Worm (Caenorhabditis elegans): Measurements from ENCODE around the gene cyp-33D1.

The cyp-33D1 gene

DNA sequence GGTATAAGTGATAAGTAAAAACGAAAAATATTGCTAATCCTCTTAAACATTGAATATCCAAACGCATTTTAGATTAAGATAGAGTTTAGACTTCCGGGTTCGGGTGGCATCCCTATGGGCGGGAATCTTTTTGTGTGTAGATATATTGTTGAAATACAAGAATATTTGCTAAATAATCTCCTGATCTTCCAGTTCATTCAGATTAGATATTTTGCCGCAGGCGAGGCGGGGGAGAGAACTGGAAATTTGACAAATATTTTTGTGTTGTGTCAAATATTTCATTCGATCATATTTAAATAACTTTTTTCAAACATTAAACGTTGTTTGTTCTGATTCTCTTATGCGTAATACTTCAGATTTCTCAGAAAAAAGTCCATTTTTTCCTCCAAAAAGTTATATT is 34.2 kb upstream of the cyp-33D1 start, which contains the start of gene oac-15:
Gene oac-15 (minus strand): TSS at position 101 of the 400 bp plus-strand sequence.
- no peak for TF ChIP-seq ztf-29 (GFP tag; IDR thresholded peaks at IDR 0.05)
- TF ChIP-seq ztf-23 (GFP tag; IDR thresholded peaks at IDR 0.05): no peak
- no peak for TF ChIP-seq klf-2 (GFP tag; conservative IDR thresholded peaks at IDR 0.05)
- TF ChIP-seq ref-1 (GFP tag; conservative IDR thresholded peaks at IDR 0.05): no peak
- no peak for TF ChIP-seq cog-1 (tag; optimal IDR thresholded peaks at IDR 0.05)
- no peak for TF ChIP-seq T22C8.4 (GFP tag; IDR thresholded peaks at IDR 0.05)
- no peak for TF ChIP-seq tab-1 (GFP tag; IDR thresholded peaks at IDR 0.05)
- no peak for TF ChIP-seq flt-1 (GFP tag; IDR thresholded peaks at IDR 0.05)
- no peak for TF ChIP-seq med-1 (GFP tag; optimal IDR thresholded peaks at IDR 0.05; ENCODE audit: insufficient read depth)

DNA sequence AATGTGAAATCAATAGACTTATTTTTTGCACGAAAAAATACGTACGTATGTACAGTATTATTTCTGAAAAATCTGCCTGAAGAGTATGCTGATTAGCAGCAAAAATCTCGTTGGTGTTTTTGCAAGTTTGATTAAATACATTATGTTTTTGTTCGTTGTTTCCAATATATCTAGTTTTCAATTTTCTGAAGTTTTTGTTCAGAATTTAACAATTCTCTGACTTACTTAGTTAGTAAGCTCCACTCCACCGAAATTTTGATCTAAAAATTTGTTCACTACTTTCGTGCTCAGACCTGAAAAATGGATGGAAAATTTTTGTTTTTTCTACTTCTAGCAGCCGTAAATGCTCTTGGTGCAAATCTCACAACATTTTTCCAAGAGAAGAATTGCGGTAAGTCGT is 29.2 kb upstream of the cyp-33D1 start, which contains the start of gene irld-26:
Gene irld-26 (plus strand): TSS at position 301 of the 400 bp plus-strand sequence.
- TF ChIP-seq ztf-29 (GFP tag; IDR thresholded peaks at IDR 0.05) (no peak), tab-1 (GFP tag; IDR thresholded peaks at IDR 0.05) (no peak), ztf-23 (GFP tag; IDR thresholded peaks at IDR 0.05) (no peak), med-1 (GFP tag; optimal IDR thresholded peaks at IDR 0.05; ENCODE audit: insufficient read depth) (no peak), cog-1 (tag; optimal IDR thresholded peaks at IDR 0.05) (no peak), ref-1 (GFP tag; conservative IDR thresholded peaks at IDR 0.05) (no peak), T22C8.4 (GFP tag; IDR thresholded peaks at IDR 0.05) (no peak), flt-1 (GFP tag; IDR thresholded peaks at IDR 0.05) (no peak), klf-2 (GFP tag; conservative IDR thresholded peaks at IDR 0.05) (no peak)

DNA sequence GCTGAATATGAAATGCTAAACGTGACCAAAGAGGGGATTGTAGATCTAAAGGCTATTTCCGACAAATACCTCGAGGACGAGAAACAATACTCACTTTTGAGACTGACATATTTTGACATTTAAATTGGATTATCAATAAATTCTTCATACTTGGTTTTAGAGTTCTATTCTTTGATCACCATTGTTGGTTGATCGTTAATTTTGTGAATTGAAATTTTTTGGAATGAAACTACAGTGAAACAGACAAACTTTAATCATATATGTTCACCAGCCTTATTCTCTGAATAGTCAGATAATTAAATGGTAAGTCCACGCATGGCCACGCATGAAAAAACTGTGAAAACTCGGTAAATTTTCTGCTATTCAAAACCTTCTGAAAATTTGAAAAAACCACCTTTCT is 27.0 kb upstream of the cyp-33D1 start, which contains the start of gene F11A5.18:
Gene F11A5.18 (plus strand): TSS at position 301 of the 400 bp plus-strand sequence.
- TF ChIP-seq med-1 (GFP tag; optimal IDR thresholded peaks at IDR 0.05; ENCODE audit: insufficient read depth) (no peak), tab-1 (GFP tag; IDR thresholded peaks at IDR 0.05) (no peak), flt-1 (GFP tag; IDR thresholded peaks at IDR 0.05) (no peak), cog-1 (tag; optimal IDR thresholded peaks at IDR 0.05) (no peak), T22C8.4 (GFP tag; IDR thresholded peaks at IDR 0.05) (no peak), klf-2 (GFP tag; conservative IDR thresholded peaks at IDR 0.05) (no peak), ztf-29 (GFP tag; IDR thresholded peaks at IDR 0.05) (no peak), ref-1 (GFP tag; conservative IDR thresholded peaks at IDR 0.05) (no peak), ztf-23 (GFP tag; IDR thresholded peaks at IDR 0.05) (no peak)

DNA sequence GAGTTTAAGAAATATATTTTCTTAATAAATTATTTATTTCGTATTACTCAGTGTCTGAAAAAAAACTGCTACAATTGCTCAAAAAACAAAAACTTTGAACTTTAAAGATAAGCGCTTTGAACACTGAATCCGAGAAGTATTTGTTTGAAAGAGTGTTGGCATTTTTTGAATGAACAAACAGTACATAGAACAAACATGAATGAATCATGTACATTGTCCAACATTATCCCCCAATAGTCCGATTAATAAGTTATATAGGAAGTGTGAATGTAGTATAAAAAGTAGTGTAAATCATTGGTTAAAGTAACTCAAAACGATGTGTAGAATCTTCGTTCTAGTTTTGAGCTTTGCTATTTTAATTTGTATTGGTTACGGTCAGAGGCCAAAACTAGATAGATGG is 26.1 kb upstream of the cyp-33D1 start, which contains the start of gene F11A5.17:
Gene F11A5.17 (plus strand): TSS at position 301 of the 400 bp plus-strand sequence.
- TF ChIP-seq ref-1 (GFP tag; conservative IDR thresholded peaks at IDR 0.05) (no peak), tab-1 (GFP tag; IDR thresholded peaks at IDR 0.05) (no peak)

DNA sequence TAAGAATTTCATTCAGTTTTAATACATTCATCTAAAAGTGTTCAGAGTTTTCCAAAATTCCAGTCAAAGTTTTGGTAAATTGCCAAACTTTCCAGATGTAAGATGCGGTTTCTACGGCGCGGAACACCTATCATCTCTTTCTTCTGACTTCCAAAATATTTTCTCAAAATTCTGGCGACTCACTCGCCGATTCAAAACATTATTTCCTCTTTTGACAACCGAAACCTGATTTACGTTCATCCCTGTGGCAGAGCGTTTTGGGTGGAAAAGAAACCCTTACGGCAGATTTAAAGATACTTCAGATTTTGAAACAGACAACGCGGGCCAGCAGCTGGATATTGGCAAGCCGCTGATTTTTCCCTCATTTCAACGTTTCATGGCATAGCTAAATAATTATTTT is 22.4 kb upstream of the cyp-33D1 start, which contains the start of gene F11A5.5:
Gene F11A5.5 (plus strand): TSS at position 301 of the 400 bp plus-strand sequence.
- TF ChIP-seq ztf-23 (GFP tag; IDR thresholded peaks at IDR 0.05) (no peak), T22C8.4 (GFP tag; IDR thresholded peaks at IDR 0.05) (no peak), med-1 (GFP tag; optimal IDR thresholded peaks at IDR 0.05; ENCODE audit: insufficient read depth) (no peak)

DNA sequence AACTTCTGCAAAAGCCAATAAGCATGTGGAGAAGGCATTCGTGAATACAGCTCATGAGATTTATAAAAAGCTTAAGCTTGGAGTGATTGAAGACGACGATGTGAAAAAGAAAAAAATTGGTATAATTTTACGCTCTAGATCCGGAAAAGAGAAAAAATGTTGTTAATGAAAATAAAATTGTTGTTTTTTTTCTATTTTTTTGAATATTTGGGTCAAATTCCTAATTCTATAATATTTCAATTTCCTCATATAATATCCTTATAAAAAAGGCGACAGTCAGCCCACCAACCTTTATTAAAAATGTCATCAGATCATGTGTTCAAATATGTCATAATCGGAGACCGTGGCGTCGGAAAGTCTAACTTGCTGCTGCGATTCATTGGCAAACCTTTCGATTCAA is 19.7 kb upstream of the cyp-33D1 start, which contains the start of gene rabr-3:
Gene rabr-3 (plus strand): TSS at position 301 of the 400 bp plus-strand sequence.
- TF ChIP-seq ztf-23 (GFP tag; IDR thresholded peaks at IDR 0.05) (no peak), ztf-29 (GFP tag; IDR thresholded peaks at IDR 0.05) (no peak), T22C8.4 (GFP tag; IDR thresholded peaks at IDR 0.05) (no peak), med-1 (GFP tag; optimal IDR thresholded peaks at IDR 0.05; ENCODE audit: insufficient read depth) (no peak), ref-1 (GFP tag; conservative IDR thresholded peaks at IDR 0.05) (no peak), tab-1 (GFP tag; IDR thresholded peaks at IDR 0.05) (no peak), klf-2 (GFP tag; conservative IDR thresholded peaks at IDR 0.05) (no peak), cog-1 (tag; optimal IDR thresholded peaks at IDR 0.05) (no peak), flt-1 (GFP tag; IDR thresholded peaks at IDR 0.05) (no peak)

DNA sequence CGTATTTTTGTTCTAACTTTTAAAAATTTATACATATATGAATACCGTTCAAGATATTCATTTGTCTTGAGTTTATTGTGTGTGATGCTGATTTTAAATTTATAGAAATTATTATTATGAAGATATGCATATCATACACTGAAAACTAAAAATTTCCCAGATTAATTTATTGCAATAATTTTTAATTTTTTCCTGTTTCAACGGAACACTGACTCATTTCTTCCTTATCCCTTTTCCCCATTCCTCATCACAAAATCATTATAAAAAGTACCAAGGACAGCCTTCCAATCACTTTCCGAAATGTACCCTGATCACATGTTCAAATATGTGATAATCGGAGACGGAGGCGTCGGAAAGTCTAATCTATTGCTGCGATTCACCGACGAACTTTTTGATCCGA is 19.0 kb upstream of the cyp-33D1 start, which contains the start of gene rabr-4:
Gene rabr-4 (plus strand): TSS at position 301 of the 400 bp plus-strand sequence.
- TF ChIP-seq tab-1 (GFP tag; IDR thresholded peaks at IDR 0.05) (no peak), cog-1 (tag; optimal IDR thresholded peaks at IDR 0.05) (no peak), ztf-29 (GFP tag; IDR thresholded peaks at IDR 0.05) (no peak), med-1 (GFP tag; optimal IDR thresholded peaks at IDR 0.05; ENCODE audit: insufficient read depth) (no peak), ztf-23 (GFP tag; IDR thresholded peaks at IDR 0.05) (no peak), T22C8.4 (GFP tag; IDR thresholded peaks at IDR 0.05) (no peak), klf-2 (GFP tag; conservative IDR thresholded peaks at IDR 0.05) (no peak)

DNA sequence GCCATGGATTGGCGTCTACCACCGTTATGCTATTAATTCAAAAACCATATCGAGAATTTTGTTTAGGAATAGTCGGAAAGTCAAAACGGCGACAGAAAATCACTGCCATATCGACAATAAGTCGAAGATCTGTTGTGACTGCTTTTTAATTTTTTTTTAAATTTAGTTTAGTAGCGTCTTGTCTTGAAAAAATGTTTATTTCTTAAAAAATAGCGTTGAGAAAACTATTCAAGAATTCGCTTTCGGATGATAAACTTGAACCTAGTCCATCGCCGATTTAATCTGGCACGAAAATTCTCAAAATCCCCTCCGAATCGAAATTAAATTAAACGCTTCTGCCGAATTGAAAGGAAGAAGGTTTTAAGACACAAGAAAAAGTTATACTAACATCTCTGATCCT is 16.5 kb upstream of the cyp-33D1 start, which contains the start of gene srh-279:
Gene srh-279 (plus strand): TSS at position 301 of the 400 bp plus-strand sequence.
- TF ChIP-seq ref-1 (GFP tag; conservative IDR thresholded peaks at IDR 0.05) (no peak), klf-2 (GFP tag; conservative IDR thresholded peaks at IDR 0.05) (no peak), ztf-29 (GFP tag; IDR thresholded peaks at IDR 0.05) (no peak)

DNA sequence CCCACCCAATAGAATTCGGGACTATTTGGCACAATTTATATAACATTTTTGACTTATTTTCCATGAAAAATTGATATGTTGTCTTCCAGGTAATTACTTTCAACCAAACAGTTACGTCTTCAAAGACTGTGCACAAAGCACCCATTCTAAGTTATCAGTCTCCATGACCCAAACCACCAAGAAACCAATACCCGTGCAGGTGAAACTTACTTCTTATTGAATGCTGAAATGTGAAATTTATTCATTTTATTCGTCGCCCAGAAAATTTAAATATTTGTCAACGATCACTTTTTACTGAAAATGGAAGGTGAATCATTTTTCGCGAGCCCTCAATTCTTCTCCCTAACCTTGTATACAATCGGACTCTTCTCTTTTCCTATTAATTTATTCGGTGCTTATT is 14.8 kb upstream of the cyp-33D1 start, which contains the start of gene srh-281:
Gene srh-281 (plus strand): TSS at position 301 of the 400 bp plus-strand sequence.
- TF ChIP-seq cog-1 (tag; optimal IDR thresholded peaks at IDR 0.05): no peak
- no peak for TF ChIP-seq med-1 (GFP tag; optimal IDR thresholded peaks at IDR 0.05; ENCODE audit: insufficient read depth)
- TF ChIP-seq flt-1 (GFP tag; IDR thresholded peaks at IDR 0.05): no peak
- TF ChIP-seq ztf-23 (GFP tag; IDR thresholded peaks at IDR 0.05): no peak
- no peak for TF ChIP-seq ztf-29 (GFP tag; IDR thresholded peaks at IDR 0.05)
- TF ChIP-seq tab-1 (GFP tag; IDR thresholded peaks at IDR 0.05): no peak
- no peak for TF ChIP-seq ref-1 (GFP tag; conservative IDR thresholded peaks at IDR 0.05)
- TF ChIP-seq T22C8.4 (GFP tag; IDR thresholded peaks at IDR 0.05): no peak
- no peak for TF ChIP-seq klf-2 (GFP tag; conservative IDR thresholded peaks at IDR 0.05)

DNA sequence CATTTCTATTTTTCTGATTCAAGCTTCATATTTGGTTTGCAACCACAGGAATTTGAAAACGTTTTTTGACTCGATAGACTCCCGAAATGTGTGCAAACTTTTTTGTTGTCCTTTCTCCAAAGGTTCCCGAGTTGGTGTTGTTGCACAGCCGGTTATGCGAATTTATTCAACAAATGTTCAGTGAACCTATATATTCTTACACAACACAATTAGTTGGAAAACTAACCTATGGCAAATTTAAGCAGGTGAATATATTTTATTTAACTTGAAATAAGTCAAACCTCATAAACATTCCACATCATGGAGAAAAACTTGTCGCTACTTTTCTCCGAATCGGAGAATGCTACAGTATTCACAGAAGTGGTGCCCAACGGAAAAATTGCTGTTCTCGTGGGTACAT is 7.7 kb upstream of the cyp-33D1 start, which contains the start of gene srz-14:
Gene srz-14 (plus strand): TSS at position 301 of the 400 bp plus-strand sequence.
- TF ChIP-seq ztf-23 (GFP tag; IDR thresholded peaks at IDR 0.05) (no peak), tab-1 (GFP tag; IDR thresholded peaks at IDR 0.05) (no peak), ztf-29 (GFP tag; IDR thresholded peaks at IDR 0.05) (no peak), klf-2 (GFP tag; conservative IDR thresholded peaks at IDR 0.05) (no peak), ref-1 (GFP tag; conservative IDR thresholded peaks at IDR 0.05) (no peak), T22C8.4 (GFP tag; IDR thresholded peaks at IDR 0.05) (no peak), flt-1 (GFP tag; IDR thresholded peaks at IDR 0.05) (no peak), med-1 (GFP tag; optimal IDR thresholded peaks at IDR 0.05; ENCODE audit: insufficient read depth) (no peak), cog-1 (tag; optimal IDR thresholded peaks at IDR 0.05) (no peak)
